Worm (Caenorhabditis elegans): ENCODE results near the gene B0252.3.

ce11 chrII:6919363-6919851, 11.8 kb upstream of the B0252.3 start, which contains the start of gene B0252.1:
- TF ChIP-seq nhr-11 (tag; optimal IDR thresholded peaks at IDR 0.05), result no peak
- no peak for TF ChIP-seq fkh-10 (GFP tag; optimal IDR thresholded peaks at IDR 0.05)
- no peak for TF ChIP-seq gmeb-2 (tag; optimal IDR thresholded peaks at IDR 0.05)
- no peak for TF ChIP-seq T23F11.4 (GFP tag; optimal IDR thresholded peaks at IDR 0.05)
- TF ChIP-seq ceh-45 (GFP tag; IDR thresholded peaks at IDR 0.05), result no peak
- TF ChIP-seq hlh-8 (tag; optimal IDR thresholded peaks at IDR 0.05), result no peak
- TF ChIP-seq tbx-2 (tag; optimal IDR thresholded peaks at IDR 0.05), result no peak
- TF ChIP-seq zip-5 (tag; optimal IDR thresholded peaks at IDR 0.05), result no peak
- TF ChIP-seq dve-1 (tag; optimal IDR thresholded peaks at IDR 0.05), result no peak

Data from whole organism, late embryonic.